Fruit fly (Drosophila melanogaster) whole organism, embryonic: ENCODE data around the gene NK7.1.

Experiments used
- ATbp ChIP-seq: fragments of 200-800 bp; sonication (Bioruptor generic); optimal IDR thresholded peaks from 2 replicates; lab custom pipeline; 2017; ENCODE audit warnings: missing biosample characterization, mild to moderate bottlenecking, missing genetic modification characterization, missing genetic modification reagents
- Abd-B ChIP-seq: fragments of 200-800 bp; sonication (Bioruptor generic); optimal IDR thresholded peaks from 2 replicates; lab custom pipeline; 2018; ENCODE audit warnings: missing biosample characterization, mild to moderate bottlenecking, missing genetic modification characterization, moderate library complexity
- Antp ChIP-seq: fragments of 200-800 bp; sonication (Bioruptor generic); optimal IDR thresholded peaks from 3 replicates; lab custom pipeline; 2016; ENCODE audit warnings: missing biosample characterization, missing genetic modification characterization
- CG12155 ChIP-seq: fragments of 200-800 bp; sonication (Bioruptor generic); optimal IDR thresholded peaks from 3 replicates; lab custom pipeline; 2016; ENCODE audit warnings: missing biosample characterization, missing genetic modification characterization
- CG12219 ChIP-seq: fragments of 200-800 bp; sonication (Bioruptor generic); optimal IDR thresholded peaks from 3 replicates; lab custom pipeline; 2018; ENCODE audit warnings: missing biosample characterization, mild to moderate bottlenecking, missing genetic modification characterization
- CG14710 ChIP-seq: fragments of 200-800 bp; sonication (Bioruptor generic); optimal IDR thresholded peaks from 3 replicates; lab custom pipeline; 2019; ENCODE audit warnings: missing biosample characterization, mild to moderate bottlenecking, missing genetic modification characterization, moderate library complexity
- CG15514 ChIP-seq: fragments of 200-800 bp; sonication (Bioruptor generic); optimal IDR thresholded peaks from 3 replicates; lab custom pipeline; 2017; ENCODE audit warnings: missing biosample characterization, missing genetic modification characterization, mild to moderate bottlenecking, moderate library complexity, missing genetic modification reagents
- CG1602 ChIP-seq: fragments of 200-800 bp; sonication (Bioruptor generic); optimal IDR thresholded peaks from 3 replicates; lab custom pipeline; 2016; ENCODE audit warnings: missing biosample characterization, missing genetic modification characterization
- CG16813 ChIP-seq: fragments of 200-800 bp; sonication (Bioruptor generic); IDR thresholded peaks from 3 replicates; pipeline ENCODE4 v1.3.6; 2022; ENCODE audit warnings: missing biosample characterization, missing genetic modification characterization; ENCODE audit not compliant: partially characterized antibody
- CG1792 ChIP-seq: fragments of 200-800 bp; sonication (Bioruptor generic); optimal IDR thresholded peaks from 2 replicates; lab custom pipeline; 2016; ENCODE audit warnings: missing biosample characterization, missing genetic modification characterization
- CG18476 ChIP-seq: fragments of 200-800 bp; sonication (Bioruptor generic); optimal IDR thresholded peaks from 2 replicates; lab custom pipeline; 2016; ENCODE audit warnings: missing biosample characterization, mild to moderate bottlenecking, missing genetic modification characterization
- CG2120 ChIP-seq: fragments of 200-800 bp; sonication (Bioruptor generic); optimal IDR thresholded peaks from 3 replicates; lab custom pipeline; 2016; ENCODE audit warnings: missing biosample characterization, missing genetic modification characterization
- CG3163 ChIP-seq: fragments of 200-800 bp; sonication (Bioruptor generic); optimal IDR thresholded peaks from 3 replicates; lab custom pipeline; 2016; ENCODE audit warnings: missing biosample characterization, missing genetic modification characterization
- CG3838 ChIP-seq: fragments of 200-800 bp; sonication (Bioruptor generic); optimal IDR thresholded peaks from 3 replicates; lab custom pipeline; 2016; ENCODE audit warnings: missing biosample characterization, missing genetic modification characterization
- CG4328 ChIP-seq: fragments of 200-800 bp; sonication (Bioruptor generic); optimal IDR thresholded peaks from 3 replicates; lab custom pipeline; 2017; ENCODE audit warnings: missing biosample characterization, missing genetic modification reagents, missing genetic modification characterization
- CG4617 ChIP-seq: fragments of 200-800 bp; sonication (Bioruptor generic); optimal IDR thresholded peaks from 3 replicates; lab custom pipeline; 2016; ENCODE audit warnings: missing biosample characterization, missing genetic modification characterization, borderline replicate concordance
- CG6254 ChIP-seq: fragments of 200-800 bp; sonication (Bioruptor generic); optimal IDR thresholded peaks from 3 replicates; lab custom pipeline; 2017; ENCODE audit warnings: mild to moderate bottlenecking, missing biosample characterization, missing genetic modification reagents, missing genetic modification characterization
- CG6689 ChIP-seq: fragments of 200-800 bp; sonication (Bioruptor generic); IDR thresholded peaks from 2 replicates; pipeline ENCODE4 v1.3.6; 2022; ENCODE audit warnings: missing biosample characterization, missing genetic modification characterization
- Camta ChIP-seq: fragments of 200-800 bp; sonication (Bioruptor generic); optimal IDR thresholded peaks from 2 replicates; lab custom pipeline; 2016; ENCODE audit warnings: missing biosample characterization, missing genetic modification characterization
- Deaf1 ChIP-seq: fragments of 200-800 bp; optimal IDR thresholded peaks from 3 replicates; lab custom pipeline; 2019; ENCODE audit warnings: missing biosample characterization, mild to moderate bottlenecking, missing genetic modification characterization, moderate library complexity
- Dek ChIP-seq: fragments of 200-800 bp; sonication (Bioruptor generic); optimal IDR thresholded peaks from 3 replicates; lab custom pipeline; 2019; ENCODE audit warnings: missing biosample characterization, mild to moderate bottlenecking, missing genetic modification characterization, moderate library complexity
- Eip74EF ChIP-seq, 2 experiments: fragments of 200-800 bp in 1 of 2; fragments of >200 bp in 1 of 2; sonication (Bioruptor generic) in 1 of 2; optimal IDR thresholded peaks; 2 replicates each; lab custom pipeline; 2017 to 2019; ENCODE audit warnings: missing biosample characterization in 2 of 2, missing genetic modification characterization in 2 of 2, mild to moderate bottlenecking in 1 of 2, moderate library complexity in 1 of 2
- Fer3 ChIP-seq: fragments of 200-800 bp; sonication (Bioruptor generic); optimal IDR thresholded peaks from 2 replicates; lab custom pipeline; 2018; ENCODE audit warnings: missing biosample characterization, mild to moderate bottlenecking, missing genetic modification characterization, moderate library complexity
- Gsc ChIP-seq: fragments of 200-800 bp; sonication (Bioruptor generic); IDR thresholded peaks from 2 replicates; pipeline ENCODE4 v1.3.6; 2022; ENCODE audit warnings: missing biosample characterization, missing genetic modification characterization
- HLHmδ ChIP-seq: fragments of 200-800 bp; sonication (Bioruptor generic); optimal IDR thresholded peaks from 2 replicates; lab custom pipeline; 2018; ENCODE audit warnings: missing biosample characterization, mild to moderate bottlenecking, missing genetic modification characterization, moderate library complexity
- Jarid2 ChIP-seq: fragments of 200-800 bp; sonication (Bioruptor generic); optimal IDR thresholded peaks from 3 replicates; lab custom pipeline; 2017; ENCODE audit warnings: mild to moderate bottlenecking, missing biosample characterization, missing genetic modification reagents, missing genetic modification characterization
- NC2α ChIP-seq: fragments of 200-800 bp; sonication (Bioruptor generic); optimal IDR thresholded peaks from 2 replicates; lab custom pipeline; 2016; ENCODE audit warnings: missing biosample characterization, missing genetic modification characterization
- Nf-YA ChIP-seq: fragments of 200-800 bp; sonication (Bioruptor generic); IDR thresholded peaks from 2 replicates; pipeline ENCODE4 v1.3.6; 2022; ENCODE audit warnings: missing biosample characterization, missing genetic modification characterization
- Scr ChIP-seq: fragments of 200-800 bp; sonication (Bioruptor generic); IDR thresholded peaks from 2 replicates; pipeline ENCODE4 v1.3.6; 2022; ENCODE audit warnings: missing biosample characterization, missing genetic modification characterization; ENCODE audit not compliant: partially characterized antibody
- Sin3A ChIP-seq: fragments of >200 bp; optimal IDR thresholded peaks from 2 replicates; lab custom pipeline; 2018
- Usf ChIP-seq: fragments of 200-800 bp; sonication (Bioruptor generic); optimal IDR thresholded peaks from 2 replicates; lab custom pipeline; 2017; ENCODE audit warnings: missing genotype, missing biosample characterization, missing genetic modification characterization
- Xrp1 ChIP-seq: fragments of 200-800 bp; sonication (Bioruptor generic); IDR thresholded peaks from 2 replicates; pipeline ENCODE4 v1.3.6; 2022; ENCODE audit warnings: missing biosample characterization, missing genetic modification characterization
- aop ChIP-seq: fragments of 200-800 bp; sonication (Bioruptor generic); IDR thresholded peaks from 2 replicates; pipeline ENCODE4 v1.3.6; 2022; ENCODE audit warnings: missing biosample characterization, missing genetic modification characterization
- ase ChIP-seq: fragments of 200-800 bp; sonication (Bioruptor generic); IDR thresholded peaks from 3 replicates; pipeline ENCODE4 v1.3.6; 2022; ENCODE audit warnings: missing biosample characterization, missing genetic modification characterization
- cas ChIP-seq: fragments of 200-800 bp; sonication (Bioruptor generic); IDR thresholded peaks from 2 replicates; pipeline ENCODE4 v1.3.6; 2022; ENCODE audit warnings: missing biosample characterization, missing genetic modification characterization
- cato ChIP-seq: fragments of 200-800 bp; sonication (Bioruptor generic); optimal IDR thresholded peaks from 2 replicates; lab custom pipeline; 2016; ENCODE audit warnings: missing biosample characterization, missing genetic modification characterization, borderline replicate concordance
- en ChIP-seq: fragments of 200-800 bp; sonication (Bioruptor generic); optimal IDR thresholded peaks from 2 replicates; lab custom pipeline; 2016; ENCODE audit warnings: missing biosample characterization, missing genetic modification characterization
- gsb-n ChIP-seq: fragments of 200-800 bp; sonication (Bioruptor generic); optimal IDR thresholded peaks from 3 replicates; lab custom pipeline; 2018; ENCODE audit warnings: missing biosample characterization, mild to moderate bottlenecking, missing genetic modification characterization
- klu ChIP-seq: fragments of 200-800 bp; sonication (Bioruptor generic); IDR thresholded peaks from 2 replicates; pipeline ENCODE4 v1.3.6; 2022; ENCODE audit warnings: missing biosample characterization, missing genetic modification characterization
- lmd ChIP-seq: fragments of 200-800 bp; sonication (Bioruptor generic); IDR thresholded peaks from 2 replicates; pipeline ENCODE4 v1.3.6; 2022; ENCODE audit warnings: missing biosample characterization, missing genetic modification characterization
- mirr ChIP-seq: fragments of 200-800 bp; sonication (Bioruptor generic); optimal IDR thresholded peaks from 3 replicates; lab custom pipeline; 2018; ENCODE audit warnings: missing biosample characterization, mild to moderate bottlenecking, missing genetic modification characterization
- nerfin-1 ChIP-seq: fragments of 200-800 bp; sonication (Bioruptor generic); optimal IDR thresholded peaks from 3 replicates; lab custom pipeline; 2019; ENCODE audit warnings: missing biosample characterization, mild to moderate bottlenecking, missing genetic modification characterization, moderate library complexity
- onecut ChIP-seq: fragments of 200-800 bp; sonication (Bioruptor generic); IDR thresholded peaks from 2 replicates; pipeline ENCODE4 v1.3.6; 2022; ENCODE audit warnings: missing biosample characterization, missing genetic modification characterization
- pb ChIP-seq: fragments of 200-800 bp; sonication (Bioruptor generic); optimal IDR thresholded peaks from 3 replicates; lab custom pipeline; 2016; ENCODE audit warnings: missing biosample characterization, missing genetic modification characterization
- pnt ChIP-seq: fragments of 200-800 bp; sonication (Bioruptor generic); optimal IDR thresholded peaks from 3 replicates; lab custom pipeline; 2016; ENCODE audit warnings: missing biosample characterization, missing genetic modification characterization
- pzg ChIP-seq: fragments of 200-800 bp; sonication (Bioruptor generic); optimal IDR thresholded peaks from 3 replicates; lab custom pipeline; 2018; ENCODE audit warnings: missing biosample characterization, mild to moderate bottlenecking, missing genetic modification characterization, moderate library complexity
- row ChIP-seq: fragments of 200-800 bp; sonication (Bioruptor generic); IDR thresholded peaks from 3 replicates; pipeline ENCODE4 v1.3.6; 2022; ENCODE audit warnings: missing biosample characterization, missing genetic modification characterization
- run ChIP-seq: fragments of 200-800 bp; sonication (Bioruptor generic); optimal IDR thresholded peaks from 3 replicates; lab custom pipeline; 2018; ENCODE audit warnings: missing biosample characterization, mild to moderate bottlenecking, missing genetic modification characterization
- sens-2 ChIP-seq: fragments of 200-800 bp; sonication (Bioruptor generic); IDR thresholded peaks from 2 replicates; pipeline ENCODE4 v1.3.6; 2022; ENCODE audit warnings: missing biosample characterization, missing genetic modification characterization
- tll ChIP-seq, 2 experiments: fragments of 200-800 bp in 1 of 2; fragments of >200 bp in 1 of 2; sonication (Bioruptor generic) in 1 of 2; optimal IDR thresholded peaks; 2 replicates each; lab custom pipeline; 2017 to 2019; ENCODE audit warnings: missing biosample characterization in 2 of 2, missing genetic modification characterization in 2 of 2, mild to moderate bottlenecking in 1 of 2, moderate library complexity in 1 of 2

The NK7.1 gene

DNA sequence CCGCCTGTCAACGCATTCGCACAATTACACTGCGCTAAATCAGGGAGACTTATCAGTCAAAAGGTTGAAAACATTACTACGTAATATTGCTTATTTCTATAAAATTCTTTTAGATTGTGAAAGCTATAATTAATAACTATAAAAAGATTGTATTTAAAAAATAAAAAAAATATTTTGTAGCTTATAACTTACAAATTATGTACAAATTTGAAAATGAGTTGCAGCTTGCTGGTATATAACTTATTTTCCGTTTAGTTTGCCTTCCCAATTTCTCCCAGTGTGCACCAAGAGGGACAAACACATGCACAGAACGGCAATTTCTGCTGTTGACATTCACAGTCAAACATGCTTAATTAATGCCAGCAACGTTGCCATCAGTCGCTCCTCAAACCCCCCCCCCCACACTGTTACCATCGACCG is 19.0 kb downstream of the NK7.1 start (continued):
- TF ChIP-seq ATbp (GFP tag; lab: Kevin White, UChicago) (peak; percentile 75), pzg (GFP tag; lab: Kevin White, UChicago) (no peak), row (peak; percentile 58), CG1792 (GFP tag; lab: Kevin White, UChicago) (no peak), CG15514 (peak; percentile 62), CG12219 (GFP tag; lab: Kevin White, UChicago) (peak; percentile 4), nerfin-1 (tag; lab: Kevin White, UChicago) (peak; percentile 57), cato (GFP tag; lab: Kevin White, UChicago) (peak; percentile 28), NC2α (GFP tag; lab: Kevin White, UChicago) (no peak), gsb-n (tag; lab: Kevin White, UChicago) (peak; percentile 64), CG4328 (GFP tag; lab: Kevin White, UChicago) (peak; percentile 9), Gsc (0 out of 2 replicates have a peak, but pooled peaks have one; percentile 28), Dek (peak; percentile 63), ase (peak; percentile 71; the same call in 1 of the 3 replicates), Abd-B (GFP tag; lab: Kevin White, UChicago) (peak; percentile 49), Antp (no peak), CG6254 (GFP tag; lab: Kevin White, UChicago) (peak; percentile 62), CG3163 (GFP tag; lab: Kevin White, UChicago) (no peak), aop (GFP tag; lab: Robert Waterston, UW) (no peak), Fer3 (peak; percentile 70), onecut (GFP tag; lab: Robert Waterston, UW) (no peak), run (tag; lab: Kevin White, UChicago) (peak; percentile 43), klu (GFP tag; lab: Robert Waterston, UW) (peak; percentile 42; the same call in 1 of the 2 replicates), Jarid2 (GFP tag; lab: Kevin White, UChicago) (peak; percentile 44), CG12155 (GFP tag; lab: Kevin White, UChicago) (peak; percentile 19), Camta (GFP tag; lab: Kevin White, UChicago) (no peak), Scr (GFP tag; lab: Robert Waterston, UW) (no peak), tll (GFP tag; optimal IDR thresholded peaks at IDR 0.05; lab: Kevin White, UChicago) (no peak), sens-2 (GFP tag; lab: Robert Waterston, UW) (0 out of 2 replicates have a peak, but pooled peaks have one; percentile 16), Sin3A (lab: Kevin White, UChicago) (no peak), CG14710 (tag; lab: Kevin White, UChicago) (peak; percentile 72), Nf-YA (GFP tag; lab: Robert Waterston, UW) (no peak), CG6689 (GFP tag; lab: Robert Waterston, UW) (peak; percentile 75), cas (GFP tag; lab: Robert Waterston, UW) (no peak), Xrp1 (peak; percentile 71; the same call in 1 of the 2 replicates), CG18476 (GFP tag; lab: Kevin White, UChicago) (peak; percentile 49), CG1602 (GFP tag; lab: Kevin White, UChicago) (peak; percentile 18), CG2120 (peak; percentile 39), lmd (GFP tag; lab: Robert Waterston, UW) (peak; percentile 70), CG16813 (GFP tag; lab: Robert Waterston, UW) (no peak), Eip74EF (GFP tag; optimal IDR thresholded peaks at IDR 0.05; lab: Kevin White, UChicago) (peak in 1 of 2 experiments; percentile 21), Deaf1 (tag; lab: Kevin White, UChicago) (peak; percentile 40), CG3838 (GFP tag; lab: Kevin White, UChicago) (no peak), pnt (GFP tag; lab: Kevin White, UChicago) (no peak), HLHmδ (no peak), Usf (no peak), en (GFP tag; lab: Kevin White, UChicago) (no peak), pb (no peak), CG4617 (GFP tag; lab: Kevin White, UChicago) (no peak), mirr (GFP tag; lab: Kevin White, UChicago) (peak; percentile 17)
